Worm (Caenorhabditis elegans): Measurements from ENCODE around the gene R10E4.9.

ce11 chrIII:4284732-4285165, 17.4 kb downstream of the R10E4.9 start:
- peak; percentile 50 for TF ChIP-seq W03F9.2 (tag; optimal IDR thresholded peaks at IDR 0.05)
- TF ChIP-seq him-1 (tag; optimal IDR thresholded peaks at IDR 0.05): no peak
